Worm (Caenorhabditis elegans): ENCODE data around the gene srh-293.

ce11 chrV:15888751-15889150 lies 22.8 kb downstream of the srh-293 start, which contains the start of gene cgt-1:
- no peak for TF ChIP-seq ceh-82 (tag; optimal IDR thresholded peaks at IDR 0.05)
- TF ChIP-seq egl-27 (tag; optimal IDR thresholded peaks at IDR 0.05) = no peak
- TF ChIP-seq crh-2 (tag; optimal IDR thresholded peaks at IDR 0.05) = no peak
- TF ChIP-seq mab-5 (tag; optimal IDR thresholded peaks at IDR 0.05) = no peak
- TF ChIP-seq nhr-11 (tag; optimal IDR thresholded peaks at IDR 0.05) = no peak
- TF ChIP-seq lin-13 (GFP tag; optimal IDR thresholded peaks at IDR 0.05) = no peak
- no peak for TF ChIP-seq ama-1 (optimal IDR thresholded peaks at IDR 0.05)
- no peak for TF ChIP-seq fos-1 (tag; optimal IDR thresholded peaks at IDR 0.05)
- no peak for TF ChIP-seq mdl-1 (tag; optimal IDR thresholded peaks at IDR 0.05)
- TF ChIP-seq lin-11 (tag; optimal IDR thresholded peaks at IDR 0.05) = no peak
- TF ChIP-seq dmd-4 (tag; optimal IDR thresholded peaks at IDR 0.05) = no peak
- no peak for TF ChIP-seq unc-55 (GFP tag; optimal IDR thresholded peaks at IDR 0.05)
